Worm (Caenorhabditis elegans) whole organism, early embryonic: Measurements from ENCODE around the gene F11A5.15.

Source experiments
- B0310.2 ChIP-seq: sonication (generic microtip); optimal IDR thresholded peaks from 2 replicates; lab custom pipeline; 2016; ENCODE audit warnings: mild to moderate bottlenecking, missing genetic modification characterization, missing compliant biosample characterization
- F13C5.2 ChIP-seq: sonication (generic microtip); optimal IDR thresholded peaks from 2 replicates; lab custom pipeline; 2017; ENCODE audit warnings: mild to moderate bottlenecking, missing genetic modification characterization, inconsistent platforms, missing compliant biosample characterization
- aly-1 ChIP-seq: sonication (generic microtip); optimal IDR thresholded peaks from 2 replicates; lab custom pipeline; 2016; ENCODE audit warnings: missing genetic modification characterization, missing compliant biosample characterization
- ama-1 ChIP-seq: fragments of 150-350 bp; optimal IDR thresholded peaks from 2 replicates; lab custom pipeline; 2014
- ceh-13 ChIP-seq: fragments of 200-800 bp; sonication (Bioruptor generic); optimal IDR thresholded peaks from 2 replicates; lab custom pipeline; 2018; ENCODE audit warnings: mild to moderate bottlenecking, missing genetic modification characterization, missing compliant biosample characterization
- ceh-36 ChIP-seq: sonication (generic microtip); optimal IDR thresholded peaks from 2 replicates; lab custom pipeline; 2016; ENCODE audit warnings: missing genetic modification characterization, inconsistent platforms, missing compliant biosample characterization
- ets-7 ChIP-seq: sonication (generic microtip); optimal IDR thresholded peaks from 2 replicates; lab custom pipeline; 2016; ENCODE audit warnings: missing genotype, missing genetic modification characterization, missing compliant biosample characterization
- flt-1 ChIP-seq: fragments of 200-800 bp; sonication (Bioruptor generic); IDR thresholded peaks from 2 replicates; pipeline ENCODE4 v1.3.6; 2022; ENCODE audit warnings: missing genetic modification characterization, missing compliant biosample characterization
- hmbx-1 ChIP-seq: sonication (generic microtip); optimal IDR thresholded peaks from 2 replicates; lab custom pipeline; 2016; ENCODE audit warnings: mild to moderate bottlenecking, missing genetic modification characterization, missing compliant biosample characterization
- hmg-4 ChIP-seq: fragments of 200-800 bp; sonication (Bioruptor generic); optimal IDR thresholded peaks from 2 replicates; lab custom pipeline; 2018; ENCODE audit warnings: mild to moderate bottlenecking, missing genetic modification characterization, missing compliant biosample characterization
- hnd-1 ChIP-seq: sonication (generic microtip); optimal IDR thresholded peaks from 2 replicates; lab custom pipeline; 2016; ENCODE audit warnings: missing genetic modification characterization, missing compliant biosample characterization
- pes-1 ChIP-seq: fragments of 200-800 bp; sonication (Bioruptor generic); IDR thresholded peaks from 2 replicates; pipeline ENCODE4 v1.3.6; 2022; ENCODE audit warnings: missing genetic modification reagents, missing genetic modification characterization, missing compliant biosample characterization
- scrt-1 ChIP-seq: fragments of 200-800 bp; sonication (Bioruptor generic); IDR thresholded peaks from 2 replicates; pipeline ENCODE4 v1.3.6; 2022; ENCODE audit warnings: missing genetic modification characterization, missing compliant biosample characterization
- sea-1 ChIP-seq: fragments of 200-800 bp; sonication (Bioruptor generic); conservative IDR thresholded peaks from 2 replicates; pipeline ENCODE4 v1.3.6; 2022; ENCODE audit warnings: missing genetic modification characterization, missing compliant biosample characterization
- tbx-11 ChIP-seq: fragments of 200-800 bp; sonication (Bioruptor generic); IDR thresholded peaks from 2 replicates; pipeline ENCODE4 v1.3.6; 2022; ENCODE audit warnings: missing genetic modification characterization, missing compliant biosample characterization
- tbx-37 ChIP-seq: fragments of 200-800 bp; sonication (Bioruptor generic); conservative IDR thresholded peaks from 2 replicates; pipeline ENCODE4 v1.3.6; 2022; ENCODE audit warnings: missing genetic modification reagents, missing genetic modification characterization, missing compliant biosample characterization
- tra-4 ChIP-seq: sonication (generic microtip); optimal IDR thresholded peaks from 2 replicates; lab custom pipeline; 2017; ENCODE audit warnings: missing genetic modification characterization, missing compliant biosample characterization

F11A5.15 gene

ce11 chrV:16229439-16229838 is 11.0 kb upstream of the F11A5.15 start:
- TF ChIP-seq sea-1 (GFP tag; lab: Robert Waterston, UW) (no peak), ama-1 (lab: Kevin White, UChicago) (no peak), B0310.2 (no peak), hmbx-1 (no peak)

ce11 chrV:16226581-16226980 is 8.2 kb upstream of the F11A5.15 start, which contains the start of gene F11A5.13:
Gene F11A5.13 (minus strand): TSS chrV:16226681.
- no peak for TF ChIP-seq ama-1 (lab: Kevin White, UChicago)
- TF ChIP-seq aly-1: no peak
- no peak for TF ChIP-seq ceh-36 (tag; lab: Kevin White, UChicago)
- no peak for TF ChIP-seq hmbx-1
- TF ChIP-seq ceh-13 (GFP tag; lab: Kevin White, UChicago): no peak
- TF ChIP-seq hmg-4 (GFP tag; lab: Kevin White, UChicago): no peak
- TF ChIP-seq tra-4 (tag; lab: Kevin White, UChicago): no peak
- TF ChIP-seq tbx-37 (GFP tag; lab: Robert Waterston, UW): no peak
- TF ChIP-seq ets-7 (tag; lab: Kevin White, UChicago): no peak
- TF ChIP-seq scrt-1 (GFP tag; lab: Robert Waterston, UW): no peak
- TF ChIP-seq pes-1 (GFP tag; lab: Robert Waterston, UW): no peak
- TF ChIP-seq F13C5.2 (tag; lab: Kevin White, UChicago): no peak
- TF ChIP-seq flt-1 (GFP tag; lab: Robert Waterston, UW): no peak
- no peak for TF ChIP-seq tbx-11 (GFP tag; lab: Robert Waterston, UW)
- no peak for TF ChIP-seq B0310.2
- TF ChIP-seq hnd-1 (tag; lab: Kevin White, UChicago): no peak
- TF ChIP-seq sea-1 (GFP tag; lab: Robert Waterston, UW): no peak

ce11 chrV:16225524-16226116 is 7.2 kb upstream of the F11A5.15 start:
- TF ChIP-seq ceh-36 (tag; lab: Kevin White, UChicago): no peak
- TF ChIP-seq ceh-13 (GFP tag; lab: Kevin White, UChicago): no peak
- no peak for TF ChIP-seq tbx-11 (GFP tag; lab: Robert Waterston, UW)
- no peak for TF ChIP-seq F13C5.2 (tag; lab: Kevin White, UChicago)
- TF ChIP-seq hmbx-1: no peak
- TF ChIP-seq B0310.2: no peak
- TF ChIP-seq sea-1 (GFP tag; lab: Robert Waterston, UW): no peak
- no peak for TF ChIP-seq flt-1 (GFP tag; lab: Robert Waterston, UW)
- no peak for TF ChIP-seq ama-1 (lab: Kevin White, UChicago)
- no peak for TF ChIP-seq aly-1
- TF ChIP-seq pes-1 (GFP tag; lab: Robert Waterston, UW): no peak
- TF ChIP-seq ets-7 (tag; lab: Kevin White, UChicago): no peak
- no peak for TF ChIP-seq hnd-1 (tag; lab: Kevin White, UChicago)
- no peak for TF ChIP-seq tbx-37 (GFP tag; lab: Robert Waterston, UW)
- no peak for TF ChIP-seq scrt-1 (GFP tag; lab: Robert Waterston, UW)

- TF ChIP-seq tbx-11 (GFP tag; lab: Robert Waterston, UW) (no peak), tra-4 (tag; lab: Kevin White, UChicago) (no peak), pes-1 (GFP tag; lab: Robert Waterston, UW) (no peak), ets-7 (tag; lab: Kevin White, UChicago) (no peak), tbx-37 (GFP tag; lab: Robert Waterston, UW) (no peak), sea-1 (GFP tag; lab: Robert Waterston, UW) (no peak), F13C5.2 (tag; lab: Kevin White, UChicago) (no peak), hmbx-1 (no peak), flt-1 (GFP tag; lab: Robert Waterston, UW) (no peak), ceh-36 (tag; lab: Kevin White, UChicago) (no peak), hnd-1 (tag; lab: Kevin White, UChicago) (no peak), ceh-13 (GFP tag; lab: Kevin White, UChicago) (no peak), ama-1 (lab: Kevin White, UChicago) (no peak), B0310.2 (no peak), aly-1 (no peak)
Measured at ce11 chrV:16224027-16224426, 5.6 kb upstream of the F11A5.15 start, which contains the start of gene stdh-2. Gene stdh-2 (plus strand): TSS chrV:16224327.

- TF ChIP-seq B0310.2: no peak
Measured at ce11 chrV:16220020-16220419, 1.6 kb upstream of the F11A5.15 start.

- TF ChIP-seq scrt-1 (GFP tag; lab: Robert Waterston, UW): no peak
- no peak for TF ChIP-seq aly-1
- TF ChIP-seq ama-1 (lab: Kevin White, UChicago): no peak
- TF ChIP-seq ceh-13 (GFP tag; lab: Kevin White, UChicago): no peak
- no peak for TF ChIP-seq hnd-1 (tag; lab: Kevin White, UChicago)
- no peak for TF ChIP-seq hmg-4 (GFP tag; lab: Kevin White, UChicago)
Measured at ce11 chrV:16218972-16219757, 743 bp upstream of the F11A5.15 start, which contains the start of gene glc-1. Gene glc-1 (plus strand): TSS chrV:16219634.

- TF ChIP-seq flt-1 (GFP tag; lab: Robert Waterston, UW) (no peak), ceh-36 (tag; lab: Kevin White, UChicago) (no peak), tra-4 (tag; lab: Kevin White, UChicago) (no peak), B0310.2 (no peak), F13C5.2 (tag; lab: Kevin White, UChicago) (no peak), sea-1 (GFP tag; lab: Robert Waterston, UW) (no peak), tbx-11 (GFP tag; lab: Robert Waterston, UW) (no peak), scrt-1 (GFP tag; lab: Robert Waterston, UW) (no peak)
Measured at ce11 chrV:16214505-16214904, 3.9 kb downstream of the F11A5.15 start, which contains the start of gene F11A5.9. Gene F11A5.9 (plus strand): TSS chrV:16214890.
